Worm (Caenorhabditis elegans) whole organism, L4/young adult: Measurements from ENCODE around the gene pxf-1.

Source experiments
- W03F9.2 ChIP-seq: fragments of 150-350 bp; optimal IDR thresholded peaks from 2 replicates; lab custom pipeline; 2014; ENCODE audit warnings: missing biosample characterization, missing genetic modification characterization
- dao-5 ChIP-seq: sonication (generic microtip); optimal IDR thresholded peaks from 2 replicates; lab custom pipeline; 2016; ENCODE audit warnings: missing genotype, missing genetic modification characterization, moderate library complexity, missing compliant biosample characterization
- him-1 ChIP-seq: sonication (generic microtip); optimal IDR thresholded peaks from 2 replicates; lab custom pipeline; 2016; ENCODE audit warnings: missing genotype, missing genetic modification reagents, missing genetic modification characterization, missing compliant biosample characterization

Gene pxf-1

ce11 chrIV:10128446-10128845, 45.7 kb downstream of the pxf-1 start:
- TF ChIP-seq him-1 (tag; lab: Kevin White, UChicago) (no peak), W03F9.2 (no peak)

- TF ChIP-seq dao-5 (tag; lab: Kevin White, UChicago) (no peak), him-1 (tag; lab: Kevin White, UChicago) (no peak), W03F9.2 (no peak)
These were observed 47.6 kb downstream of the pxf-1 start, which contains the start of gene ctf-18 for ce11 chrIV:10126544-10126943. Gene ctf-18, minus strand, starts transcription at chrIV:10126644.

ce11 chrIV:10122205-10122604, 51.9 kb downstream of the pxf-1 start, which contains the start of gene irld-21:
Gene irld-21, minus strand, starts transcription at chrIV:10122305.
- no peak for TF ChIP-seq him-1 (tag; lab: Kevin White, UChicago)
- no peak for TF ChIP-seq W03F9.2
- TF ChIP-seq dao-5 (tag; lab: Kevin White, UChicago), result no peak

ce11 chrIV:10116765-10117164, 57.4 kb downstream of the pxf-1 start:
- no peak for TF ChIP-seq dao-5 (tag; lab: Kevin White, UChicago)
- TF ChIP-seq him-1 (tag; lab: Kevin White, UChicago), result no peak
- no peak for TF ChIP-seq W03F9.2

- no peak for TF ChIP-seq W03F9.2
- TF ChIP-seq dao-5 (tag; lab: Kevin White, UChicago), result no peak
- TF ChIP-seq him-1 (tag; lab: Kevin White, UChicago), result no peak
These were observed 59.0 kb downstream of the pxf-1 start, which contains the start of gene C04G2.10 for ce11 chrIV:10115142-10115541. Gene C04G2.10, plus strand, starts transcription at chrIV:10115442.
